Fruit fly (Drosophila melanogaster) whole organism, embryonic: Measurements from ENCODE around the gene Hmr.

Experiments used
- Adf1 ChIP-seq: fragments of 200-800 bp; sonication (Bioruptor generic); IDR thresholded peaks from 2 replicates; pipeline ENCODE4 v1.3.6; 2022; ENCODE audit warnings: missing biosample characterization, missing genetic modification characterization
- Antp ChIP-seq: fragments of 200-800 bp; sonication (Bioruptor generic); optimal IDR thresholded peaks from 3 replicates; lab custom pipeline; 2016; ENCODE audit warnings: missing biosample characterization, missing genetic modification characterization
- Atf3 ChIP-seq: fragments of 200-800 bp; sonication (Bioruptor generic); optimal IDR thresholded peaks from 3 replicates; lab custom pipeline; 2016; ENCODE audit warnings: missing biosample characterization, missing genetic modification characterization
- CG10209 ChIP-seq: fragments of 200-800 bp; sonication (Bioruptor generic); optimal IDR thresholded peaks from 3 replicates; lab custom pipeline; 2017; ENCODE audit warnings: missing biosample characterization, mild to moderate bottlenecking, missing genetic modification characterization, missing genetic modification reagents
- CG10366 ChIP-seq: fragments of 200-800 bp; sonication (Bioruptor generic); IDR thresholded peaks from 2 replicates; pipeline ENCODE4 v1.3.6; 2022; ENCODE audit warnings: missing biosample characterization, missing genetic modification characterization
- CG10565 ChIP-seq: fragments of 200-800 bp; sonication (Bioruptor generic); optimal IDR thresholded peaks from 3 replicates; lab custom pipeline; 2016; ENCODE audit warnings: missing biosample characterization, mild to moderate bottlenecking, missing genetic modification characterization
- CG14965 ChIP-seq: fragments of 200-800 bp; sonication (Bioruptor generic); optimal IDR thresholded peaks from 2 replicates; lab custom pipeline; 2016; ENCODE audit warnings: missing biosample characterization, missing genetic modification characterization, borderline replicate concordance
- CG15269 ChIP-seq: fragments of 200-800 bp; sonication (Bioruptor generic); optimal IDR thresholded peaks from 2 replicates; lab custom pipeline; 2018; ENCODE audit warnings: missing biosample characterization, mild to moderate bottlenecking, missing genetic modification characterization, moderate library complexity
- CG1603 ChIP-seq: fragments of 200-800 bp; sonication (Bioruptor generic); optimal IDR thresholded peaks from 2 replicates; lab custom pipeline; 2019; ENCODE audit warnings: missing biosample characterization, mild to moderate bottlenecking, missing genetic modification characterization, moderate library complexity
- CG16779 ChIP-seq: fragments of 200-800 bp; sonication (Bioruptor generic); IDR thresholded peaks from 2 replicates; pipeline ENCODE4 v1.3.6; 2022; ENCODE audit warnings: missing biosample characterization, missing genetic modification characterization
- CG17328 ChIP-seq: fragments of 200-800 bp; sonication (Bioruptor generic); IDR thresholded peaks from 2 replicates; pipeline ENCODE4 v1.3.6; 2022; ENCODE audit warnings: missing biosample characterization, missing genetic modification characterization
- CG18011 ChIP-seq: fragments of 200-800 bp; sonication (Bioruptor generic); optimal IDR thresholded peaks from 2 replicates; lab custom pipeline; 2017; ENCODE audit warnings: missing biosample characterization, missing genetic modification characterization, mild to moderate bottlenecking, moderate library complexity, missing genotype
- CG1832 ChIP-seq: fragments of 200-800 bp; sonication (Bioruptor generic); optimal IDR thresholded peaks from 2 replicates; lab custom pipeline; 2017; ENCODE audit warnings: missing biosample characterization, mild to moderate bottlenecking, missing genetic modification characterization, inconsistent platforms
- CG2875 ChIP-seq: fragments of 200-800 bp; sonication (Bioruptor generic); optimal IDR thresholded peaks from 2 replicates; lab custom pipeline; 2017; ENCODE audit warnings: missing biosample characterization, mild to moderate bottlenecking, missing genetic modification characterization, missing genetic modification reagents
- CG30431 ChIP-seq: fragments of 200-800 bp; sonication (Bioruptor generic); optimal IDR thresholded peaks from 2 replicates; lab custom pipeline; 2017; ENCODE audit warnings: missing biosample characterization, missing genetic modification characterization
- CG3163 ChIP-seq: fragments of 200-800 bp; sonication (Bioruptor generic); optimal IDR thresholded peaks from 3 replicates; lab custom pipeline; 2016; ENCODE audit warnings: missing biosample characterization, missing genetic modification characterization
- CG34224 ChIP-seq: fragments of 200-800 bp; sonication (Bioruptor generic); IDR thresholded peaks from 3 replicates; pipeline ENCODE4 v1.3.6; 2022; ENCODE audit warnings: missing biosample characterization, missing genetic modification characterization; ENCODE audit not compliant: partially characterized antibody
- CG7372 ChIP-seq: fragments of 200-800 bp; sonication (Bioruptor generic); IDR thresholded peaks from 2 replicates; pipeline ENCODE4 v1.3.6; 2022; ENCODE audit warnings: missing biosample characterization, missing genetic modification characterization
- CG8089 ChIP-seq: fragments of 200-800 bp; sonication (Bioruptor generic); optimal IDR thresholded peaks from 3 replicates; lab custom pipeline; 2016; ENCODE audit warnings: missing biosample characterization, missing genetic modification characterization
- CG9727 ChIP-seq: fragments of 200-800 bp; sonication (Bioruptor generic); optimal IDR thresholded peaks from 3 replicates; lab custom pipeline; 2017; ENCODE audit warnings: missing biosample characterization, mild to moderate bottlenecking, missing genetic modification characterization
- Dip3 ChIP-seq: fragments of 200-800 bp; sonication (Bioruptor generic); optimal IDR thresholded peaks from 3 replicates; lab custom pipeline; 2016; ENCODE audit warnings: missing biosample characterization, missing genetic modification characterization
- Elba2 ChIP-seq: fragments of 200-800 bp; sonication (Bioruptor generic); optimal IDR thresholded peaks from 3 replicates; lab custom pipeline; 2016; ENCODE audit warnings: missing biosample characterization, missing genetic modification characterization
- H2.0 ChIP-seq: fragments of 200-800 bp; sonication (Bioruptor generic); IDR thresholded peaks from 2 replicates; pipeline ENCODE4 v1.3.6; 2022; ENCODE audit warnings: missing biosample characterization, missing genetic modification characterization
- Hand ChIP-seq: fragments of 200-800 bp; sonication (Bioruptor generic); optimal IDR thresholded peaks from 2 replicates; lab custom pipeline; 2017; ENCODE audit warnings: mild to moderate bottlenecking, missing biosample characterization, missing genetic modification reagents, missing genetic modification characterization
- Hr3 ChIP-seq: fragments of 200-800 bp; sonication (Bioruptor generic); optimal IDR thresholded peaks from 3 replicates; lab custom pipeline; 2016; ENCODE audit warnings: missing biosample characterization, missing genetic modification characterization
- Hr78 ChIP-seq, 2 experiments: fragments of 200-800 bp in 1 of 2; fragments of >200 bp in 1 of 2; sonication (Bioruptor generic) in 1 of 2; optimal IDR thresholded peaks; 2 replicates each; lab custom pipeline; 2017 to 2019; ENCODE audit warnings: missing biosample characterization in 2 of 2, missing genetic modification characterization in 2 of 2, mild to moderate bottlenecking in 1 of 2, moderate library complexity in 1 of 2
- Kr ChIP-seq: fragments of 200-800 bp; sonication (Bioruptor generic); optimal IDR thresholded peaks from 2 replicates; lab custom pipeline; 2017; ENCODE audit warnings: missing biosample characterization, mild to moderate bottlenecking, missing genetic modification characterization
- Mad ChIP-seq: fragments of 200-800 bp; sonication (Bioruptor generic); optimal IDR thresholded peaks from 2 replicates; lab custom pipeline; 2016; ENCODE audit warnings: missing biosample characterization, missing genetic modification characterization
- NC2β ChIP-seq: fragments of 200-800 bp; sonication (Bioruptor generic); optimal IDR thresholded peaks from 2 replicates; lab custom pipeline; 2016; ENCODE audit warnings: missing biosample characterization, missing genetic modification characterization
- Ssrp ChIP-seq: fragments of 200-800 bp; sonication (Bioruptor generic); optimal IDR thresholded peaks from 2 replicates; lab custom pipeline; 2018; ENCODE audit warnings: missing biosample characterization, mild to moderate bottlenecking, missing genetic modification characterization, moderate library complexity
- ap ChIP-seq: fragments of 200-800 bp; sonication (Bioruptor generic); IDR thresholded peaks from 2 replicates; pipeline ENCODE4 v1.3.6; 2022; ENCODE audit warnings: missing biosample characterization, missing genetic modification characterization
- bab2 ChIP-seq: fragments of 200-800 bp; sonication (Bioruptor generic); optimal IDR thresholded peaks from 2 replicates; lab custom pipeline; 2016; ENCODE audit warnings: missing biosample characterization, missing genetic modification characterization
- bcd ChIP-seq: fragments of 200-800 bp; sonication (Bioruptor generic); optimal IDR thresholded peaks from 2 replicates; lab custom pipeline; 2017; ENCODE audit warnings: missing biosample characterization, mild to moderate bottlenecking, missing genetic modification characterization
- bsh ChIP-seq, 2 experiments: fragments of 200-800 bp; sonication (Bioruptor generic); optimal IDR thresholded peaks; 2 replicates each; lab custom pipeline; 2017 to 2018; ENCODE audit warnings: mild to moderate bottlenecking in 2 of 2, missing biosample characterization in 2 of 2, missing genetic modification characterization in 2 of 2, moderate library complexity in 1 of 2
- exex ChIP-seq: fragments of 200-800 bp; sonication (Bioruptor generic); optimal IDR thresholded peaks from 4 replicates; lab custom pipeline; 2018; ENCODE audit warnings: missing biosample characterization, mild to moderate bottlenecking, missing genetic modification characterization, moderate library complexity
- fd64A ChIP-seq: fragments of 200-800 bp; sonication (Bioruptor generic); optimal IDR thresholded peaks from 3 replicates; lab custom pipeline; 2018; ENCODE audit warnings: missing biosample characterization, mild to moderate bottlenecking, missing genetic modification characterization
- gcm2 ChIP-seq: fragments of 200-800 bp; sonication (Bioruptor generic); optimal IDR thresholded peaks from 2 replicates; lab custom pipeline; 2016; ENCODE audit warnings: missing biosample characterization, missing genetic modification characterization
- gem ChIP-seq: fragments of 200-800 bp; sonication (Bioruptor generic); optimal IDR thresholded peaks from 2 replicates; lab custom pipeline; 2019; ENCODE audit warnings: missing biosample characterization, mild to moderate bottlenecking, missing genetic modification characterization, moderate library complexity
- gro ChIP-seq: fragments of 200-800 bp; sonication (Bioruptor generic); optimal IDR thresholded peaks from 2 replicates; lab custom pipeline; 2016; ENCODE audit warnings: missing biosample characterization, missing genetic modification characterization
- gsb-n ChIP-seq: fragments of 200-800 bp; sonication (Bioruptor generic); optimal IDR thresholded peaks from 3 replicates; lab custom pipeline; 2018; ENCODE audit warnings: missing biosample characterization, mild to moderate bottlenecking, missing genetic modification characterization
- inv ChIP-seq: fragments of 200-800 bp; sonication (Bioruptor generic); IDR thresholded peaks from 2 replicates; pipeline ENCODE4 v1.3.6; 2022; ENCODE audit warnings: missing biosample characterization, missing genetic modification characterization; ENCODE audit not compliant: partially characterized antibody
- jumu ChIP-seq: fragments of 200-800 bp; sonication (Bioruptor generic); optimal IDR thresholded peaks from 3 replicates; lab custom pipeline; 2016; ENCODE audit warnings: missing biosample characterization, missing genetic modification characterization
- pum ChIP-seq: fragments of 200-800 bp; sonication (Bioruptor generic); optimal IDR thresholded peaks from 2 replicates; lab custom pipeline; 2016; ENCODE audit warnings: missing biosample characterization, missing genetic modification characterization
- shn ChIP-seq: fragments of 200-800 bp; sonication (Bioruptor generic); optimal IDR thresholded peaks from 3 replicates; lab custom pipeline; 2016; ENCODE audit warnings: missing biosample characterization, missing genetic modification characterization
- sisA ChIP-seq: fragments of 200-800 bp; sonication (Bioruptor generic); IDR thresholded peaks from 2 replicates; pipeline ENCODE4 v1.3.6; 2022; ENCODE audit warnings: missing biosample characterization, missing genetic modification characterization
- slp2 ChIP-seq: fragments of 200-800 bp; sonication (Bioruptor generic); optimal IDR thresholded peaks from 2 replicates; lab custom pipeline; 2016; ENCODE audit warnings: missing biosample characterization, missing genetic modification characterization
- tap ChIP-seq: fragments of 200-800 bp; optimal IDR thresholded peaks from 3 replicates; lab custom pipeline; 2019; ENCODE audit warnings: missing biosample characterization, mild to moderate bottlenecking, missing genetic modification characterization, moderate library complexity
- tgo ChIP-seq: fragments of 200-800 bp; sonication (Bioruptor generic); IDR thresholded peaks from 3 replicates; pipeline ENCODE4 v1.3.6; 2022; ENCODE audit warnings: missing biosample characterization, missing genetic modification characterization
- tin ChIP-seq: fragments of 200-800 bp; sonication (Bioruptor generic); optimal IDR thresholded peaks from 3 replicates; lab custom pipeline; 2016; ENCODE audit warnings: missing biosample characterization, missing genetic modification characterization
- twi ChIP-seq: fragments of 200-800 bp; optimal IDR thresholded peaks from 2 replicates; lab custom pipeline; 2019; ENCODE audit warnings: missing biosample characterization, mild to moderate bottlenecking, missing genetic modification characterization, moderate library complexity
- tx ChIP-seq: fragments of 200-800 bp; sonication (Bioruptor generic); optimal IDR thresholded peaks from 2 replicates; lab custom pipeline; 2016; ENCODE audit warnings: missing biosample characterization, missing genetic modification characterization

The Hmr gene

DNA sequence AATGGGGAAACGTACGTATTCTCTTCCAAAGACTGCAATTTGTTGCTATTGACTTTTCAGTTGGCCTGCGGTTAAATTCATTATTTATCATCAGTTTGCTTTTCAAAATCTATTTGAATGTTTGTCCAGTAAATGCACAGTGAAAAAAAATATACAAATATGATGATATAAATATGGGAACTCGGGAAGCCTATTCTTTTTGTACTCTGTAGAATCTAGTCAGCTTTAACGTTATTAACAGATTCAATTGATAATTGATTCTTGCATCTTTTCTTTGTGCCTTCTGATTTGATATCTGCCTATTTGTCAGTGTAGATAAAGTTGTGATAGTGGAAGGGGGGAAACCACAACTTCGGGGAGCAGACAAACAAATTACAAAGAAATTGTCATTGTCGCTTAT, 52.4 kb downstream of the Hmr start (continued):
- no peak for TF ChIP-seq CG34224 (GFP tag; lab: Robert Waterston, UW)
- peak; percentile 39 for TF ChIP-seq Antp (GFP tag; lab: Kevin White, UChicago)
- peak; percentile 59 for TF ChIP-seq bab2 (GFP tag; lab: Kevin White, UChicago)
- TF ChIP-seq CG9727 (GFP tag; lab: Kevin White, UChicago): peak; percentile 69
- peak; percentile 65 for TF ChIP-seq CG15269 (tag; lab: Kevin White, UChicago)
- TF ChIP-seq CG1603 (tag; lab: Kevin White, UChicago): peak; percentile 40
- peak; percentile 64 for TF ChIP-seq Ssrp (tag; lab: Kevin White, UChicago)
- TF ChIP-seq Atf3: peak; percentile 16
- peak; percentile 52; the same call in 2 of the 3 replicates for TF ChIP-seq tgo (GFP tag; lab: Robert Waterston, UW)
- TF ChIP-seq inv (GFP tag; lab: Robert Waterston, UW): no peak
- TF ChIP-seq fd64A: no peak
- TF ChIP-seq NC2β: peak; percentile 33
- peak; percentile 2 for TF ChIP-seq jumu (GFP tag; lab: Kevin White, UChicago)
- TF ChIP-seq CG10209 (GFP tag; lab: Kevin White, UChicago): peak; percentile 65
- no peak for TF ChIP-seq CG18011 (GFP tag; lab: Kevin White, UChicago)
- TF ChIP-seq sisA (GFP tag; lab: Robert Waterston, UW): peak; percentile 59
- TF ChIP-seq Hand: no peak
- peak; percentile 58 for TF ChIP-seq CG8089 (GFP tag; lab: Kevin White, UChicago)
- peak; percentile 53 for TF ChIP-seq gsb-n (tag; lab: Kevin White, UChicago)
- no peak for TF ChIP-seq CG10565 (GFP tag; lab: Kevin White, UChicago)
- no peak for TF ChIP-seq CG3163 (GFP tag; lab: Kevin White, UChicago)
- TF ChIP-seq CG17328 (GFP tag; lab: Robert Waterston, UW): peak; percentile 63; the same call in 1 of the 2 replicates
- TF ChIP-seq Hr3 (GFP tag; lab: Kevin White, UChicago): peak; percentile 50
- TF ChIP-seq tin (GFP tag; lab: Kevin White, UChicago): peak; percentile 66
- peak; percentile 3 for TF ChIP-seq tx (GFP tag; lab: Kevin White, UChicago)
- TF ChIP-seq Elba2 (GFP tag; lab: Kevin White, UChicago): no peak
- TF ChIP-seq CG14965 (GFP tag; lab: Kevin White, UChicago): no peak
- TF ChIP-seq Hr78 (GFP tag; optimal IDR thresholded peaks at IDR 0.05; lab: Kevin White, UChicago): peak in 1 of 2 experiments; percentile 45
- peak; percentile 44; the same call in 1 of the 2 replicates for TF ChIP-seq ap (GFP tag; lab: Robert Waterston, UW)
- TF ChIP-seq bcd (GFP tag; lab: Kevin White, UChicago): peak; percentile 48
- peak; percentile 55 for TF ChIP-seq tap (tag; lab: Kevin White, UChicago)
- TF ChIP-seq CG7372 (GFP tag; lab: Robert Waterston, UW): no peak
- TF ChIP-seq CG1832 (GFP tag; lab: Kevin White, UChicago): no peak
- TF ChIP-seq Mad (GFP tag; lab: Kevin White, UChicago): peak; percentile 10
- no peak for TF ChIP-seq exex (tag; lab: Kevin White, UChicago)
- no peak for TF ChIP-seq gcm2 (GFP tag; lab: Kevin White, UChicago)
- peak in 1 of 2 experiments; percentile 84 for TF ChIP-seq bsh (GFP tag; optimal IDR thresholded peaks at IDR 0.05; lab: Kevin White, UChicago)
- TF ChIP-seq twi (tag; lab: Kevin White, UChicago): no peak
- TF ChIP-seq CG16779: no peak
- peak; percentile 66 for TF ChIP-seq CG2875 (GFP tag; lab: Kevin White, UChicago)
- TF ChIP-seq Dip3 (GFP tag; lab: Kevin White, UChicago): no peak
- peak; percentile 44 for TF ChIP-seq CG30431 (GFP tag; lab: Kevin White, UChicago)
- peak; percentile 68 for TF ChIP-seq CG10366 (GFP tag; lab: Robert Waterston, UW)
- peak; percentile 23 for TF ChIP-seq slp2 (GFP tag; lab: Kevin White, UChicago)
- no peak for TF ChIP-seq gro
- no peak for TF ChIP-seq Kr (GFP tag; lab: Kevin White, UChicago)
- peak; percentile 85 for TF ChIP-seq gem
- TF ChIP-seq shn (GFP tag; lab: Kevin White, UChicago): no peak
- no peak for TF ChIP-seq Adf1 (GFP tag; lab: Robert Waterston, UW)
- TF ChIP-seq H2.0 (GFP tag; lab: Robert Waterston, UW): peak; percentile 51; the same call in 1 of the 2 replicates
- peak; percentile 51 for TF ChIP-seq pum (GFP tag; lab: Kevin White, UChicago)
